Worm (Caenorhabditis elegans) whole organism, mixed stage, embryonic: Measurements from ENCODE around the gene H04J21.4.

Source experiments
- ceh-39 ChIP-seq: fragments of 150-350 bp; optimal IDR thresholded peaks from 2 replicates; lab custom pipeline; 2014; ENCODE audit warnings: missing biosample characterization, missing genetic modification characterization
- ces-1 ChIP-seq: fragments of 150-350 bp; optimal IDR thresholded peaks from 2 replicates; lab custom pipeline; 2014; ENCODE audit warnings: missing biosample characterization, missing genetic modification reagents, missing genetic modification characterization
- lin-13 ChIP-seq: fragments of 150-350 bp; optimal IDR thresholded peaks from 2 replicates; lab custom pipeline; 2014; ENCODE audit warnings: missing biosample characterization, missing genetic modification characterization
- lsy-2 ChIP-seq: fragments of 150-350 bp; optimal IDR thresholded peaks from 2 replicates; lab custom pipeline; 2014; ENCODE audit warnings: missing biosample characterization, missing genetic modification characterization
- nhr-237 ChIP-seq: fragments of 150-350 bp; optimal IDR thresholded peaks from 2 replicates; lab custom pipeline; 2014; ENCODE audit warnings: missing biosample characterization, missing genetic modification characterization
- nhr-76 ChIP-seq: sonication (generic microtip); optimal IDR thresholded peaks from 2 replicates; lab custom pipeline; 2017; ENCODE audit warnings: missing biosample characterization, missing genetic modification characterization
- unc-62 ChIP-seq: fragments of 150-350 bp; optimal IDR thresholded peaks from 2 replicates; lab custom pipeline; 2014; ENCODE audit warnings: missing biosample characterization, missing genetic modification reagents, missing genetic modification characterization

Gene H04J21.4

DNA sequence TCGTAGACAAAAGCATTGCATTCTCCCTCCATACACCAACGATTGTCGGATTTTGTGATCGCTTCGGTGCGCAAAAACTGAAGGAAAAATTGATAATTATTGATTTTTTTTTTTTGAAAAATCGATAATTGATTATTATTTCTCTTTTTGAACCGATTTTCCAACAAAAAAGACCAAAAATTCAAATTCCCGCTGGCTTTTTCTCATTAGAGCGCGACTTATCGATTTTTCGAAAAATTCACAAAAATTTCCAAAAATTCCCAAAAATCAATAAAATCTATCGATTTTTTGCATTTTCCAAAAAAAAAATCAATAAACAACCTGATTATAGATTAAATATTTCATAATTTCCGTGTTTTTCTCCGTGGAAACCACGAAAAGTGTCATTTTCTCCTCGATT lies 39.7 kb downstream of the H04J21.4 start:
- TF ChIP-seq nhr-237 (tag; lab: Kevin White, UChicago): no peak
- TF ChIP-seq lin-13 (tag; lab: Kevin White, UChicago): no peak
- TF ChIP-seq ces-1 (GFP tag; lab: Kevin White, UChicago): no peak
- TF ChIP-seq, all 35 proteins: peak for 0

DNA sequence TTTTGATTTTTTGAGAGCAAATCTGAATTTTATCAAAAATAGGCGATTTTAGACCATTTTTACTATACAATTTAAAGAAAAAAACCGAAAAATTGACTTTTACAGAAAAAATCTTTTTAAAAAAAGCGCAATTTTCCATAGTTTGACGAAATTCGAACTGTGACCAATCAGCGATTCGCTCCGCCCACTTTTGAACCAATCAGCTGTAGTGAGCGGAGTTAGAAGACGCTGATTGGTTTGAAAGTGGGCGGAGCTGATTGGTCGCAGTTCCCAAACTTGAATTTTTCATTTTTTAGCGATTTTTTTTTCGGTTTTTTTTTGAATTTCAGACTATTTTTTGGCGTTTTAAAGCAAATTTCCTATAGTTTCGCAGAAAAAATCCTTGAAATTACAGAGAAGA lies 43.6 kb downstream of the H04J21.4 start:
- TF ChIP-seq nhr-76 (no peak), ceh-39 (tag; lab: Kevin White, UChicago) (no peak), lsy-2 (no peak), unc-62 (GFP tag; lab: Kevin White, UChicago) (no peak)
